Fruit fly (Drosophila melanogaster): ENCODE measurements around the gene CRAT.

CRAT gene

dm6 chr3R:6382733-6383465 is 7.1 kb upstream of the CRAT start, which contains the start of gene gzl:
Gene gzl, plus strand, starts transcription at chr3R:6382914.
- no peak for TF ChIP-seq CG32006 (GFP tag; optimal IDR thresholded peaks at IDR 0.05)
- peak; percentile 13 for TF ChIP-seq Sox14 (GFP tag; optimal IDR thresholded peaks at IDR 0.05)
- peak in 1 of 2 experiments; percentile 46 for TF ChIP-seq ss (GFP tag; optimal IDR thresholded peaks at IDR 0.05)
- peak; percentile 1 for TF ChIP-seq esn (GFP tag; optimal IDR thresholded peaks at IDR 0.05)

dm6 chr3R:6381784-6382183 is 5.9 kb upstream of the CRAT start:
- TF ChIP-seq CG8319 (GFP tag; optimal IDR thresholded peaks at IDR 0.05) = no peak

- TF ChIP-seq Sox14 (GFP tag; optimal IDR thresholded peaks at IDR 0.05) (peak; percentile 10), esn (GFP tag; optimal IDR thresholded peaks at IDR 0.05) (peak; percentile 41), acj6 (GFP tag; optimal IDR thresholded peaks at IDR 0.05) (no peak), CG3032 (tag; optimal IDR thresholded peaks at IDR 0.05) (peak; percentile 22), fkh (GFP tag; optimal IDR thresholded peaks at IDR 0.05) (no peak), cyc (GFP tag; optimal IDR thresholded peaks at IDR 0.05) (peak; percentile 4), pdm3 (GFP tag; optimal IDR thresholded peaks at IDR 0.05) (no peak)
Observed at dm6 chr3R:6380129-6380528, 4.3 kb upstream of the CRAT start, which contains the start of the genes CG1024 and TfIIFalpha. Gene CG1024, minus strand, starts transcription at chr3R:6380328. Gene TfIIFalpha, plus strand, starts transcription at chr3R:6380467.

DNA sequence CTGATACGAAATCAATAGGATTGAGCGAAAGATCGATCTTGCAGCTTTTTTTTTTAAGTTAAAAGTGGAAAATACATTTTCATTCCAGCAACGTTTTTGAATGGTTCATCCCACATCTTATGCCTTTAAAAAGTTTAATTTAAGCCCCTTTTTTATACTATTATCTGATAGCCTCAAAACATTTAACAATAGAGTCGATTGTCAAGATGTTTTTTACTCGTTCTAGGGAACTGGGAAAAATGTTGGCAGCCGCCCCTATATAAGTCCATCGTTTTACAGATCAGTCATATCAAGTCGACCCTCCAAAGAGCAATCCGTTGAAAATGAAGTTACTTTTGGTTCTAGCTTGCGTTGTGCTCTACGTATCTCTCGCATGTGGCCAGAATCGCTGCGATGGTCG is 1.7 kb upstream of the CRAT start, which contains the start of gene CG42537:
CG42537 (plus strand) TSS at position 301 of the 400 bp plus-strand sequence.
- TF ChIP-seq CG6808 (GFP tag; optimal IDR thresholded peaks at IDR 0.05) (no peak), CG3032 (tag; optimal IDR thresholded peaks at IDR 0.05) (no peak), topi (GFP tag; optimal IDR thresholded peaks at IDR 0.05) (no peak)

DNA sequence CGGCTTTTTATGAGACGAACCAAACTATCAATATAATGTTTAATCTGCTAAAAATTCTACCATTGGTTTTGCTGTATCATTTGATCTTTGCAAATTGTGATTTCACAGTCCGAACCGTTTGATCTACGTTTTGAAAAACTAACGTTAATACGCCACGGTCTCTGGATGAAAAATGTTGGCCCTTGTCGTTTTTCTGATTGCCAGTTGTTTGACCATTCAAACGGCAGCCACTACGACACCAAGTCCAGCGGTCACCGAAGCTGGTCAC is 1.6 kb downstream of the CRAT start, which contains the start of gene CG42564:
CG42564 (plus strand) TSS at position 169 of the 268 bp plus-strand sequence.
- TF ChIP-seq dsx (GFP tag; optimal IDR thresholded peaks at IDR 0.05; ENCODE audit: poor library complexity, severe bottlenecking) = no peak
- peak; percentile 33 for TF ChIP-seq esn (GFP tag; optimal IDR thresholded peaks at IDR 0.05)
- TF ChIP-seq CG7368 (GFP tag; optimal IDR thresholded peaks at IDR 0.05) = no peak

DNA sequence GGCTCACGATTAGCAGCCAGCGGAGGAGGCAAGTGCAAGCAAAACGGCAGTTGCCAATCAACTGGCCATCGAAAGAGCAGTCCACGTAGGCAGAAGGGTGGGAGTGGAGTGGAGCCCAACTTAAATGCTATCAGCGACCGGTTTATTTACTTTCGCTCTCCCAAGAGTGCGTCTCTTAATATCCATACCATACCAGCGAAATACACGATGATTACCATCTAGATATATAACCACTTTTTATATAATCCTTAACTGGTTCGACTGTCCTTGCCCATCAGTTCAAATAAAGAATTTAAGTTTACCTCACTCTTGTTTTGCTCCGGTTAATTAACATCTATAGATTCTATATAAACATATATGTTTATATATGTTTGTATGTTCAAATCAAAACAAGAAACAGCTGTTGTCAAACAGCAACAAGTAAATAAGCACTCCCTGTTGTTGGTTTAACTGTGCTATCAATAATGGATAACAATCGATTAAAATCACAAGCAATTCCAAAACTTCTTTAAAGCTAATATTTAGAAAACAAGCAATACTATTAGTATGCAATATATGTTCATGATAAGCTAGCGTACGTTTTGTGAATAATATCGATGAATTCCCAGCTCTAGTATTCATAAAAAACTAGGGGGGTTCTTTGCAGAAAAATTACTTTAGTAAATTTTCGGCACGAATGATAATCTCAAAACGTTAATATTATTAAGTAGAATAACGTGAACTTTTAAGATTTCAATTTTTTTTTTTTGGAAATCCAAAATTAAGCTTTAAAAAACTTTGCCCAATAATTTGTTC is 2.1 kb downstream of the CRAT start:
- TF ChIP-seq CG8119 (GFP tag; IDR thresholded peaks at IDR 0.05) = peak; percentile 60
- no peak for TF ChIP-seq dac (GFP tag; optimal IDR thresholded peaks at IDR 0.05)
- TF ChIP-seq CG8632 (GFP tag; optimal IDR thresholded peaks at IDR 0.05) = no peak
- TF ChIP-seq CG6854 (GFP tag; optimal IDR thresholded peaks at IDR 0.05) = peak; percentile 4
- TF ChIP-seq Sox102F (GFP tag; optimal IDR thresholded peaks at IDR 0.05) = no peak
- peak; percentile 60 for TF ChIP-seq Hr4 (GFP tag; optimal IDR thresholded peaks at IDR 0.05)
- TF ChIP-seq eg (GFP tag; IDR thresholded peaks at IDR 0.05) = peak; percentile 57; the same call in 1 of the 3 replicates
- TF ChIP-seq CG31627 (GFP tag; optimal IDR thresholded peaks at IDR 0.05) = peak; percentile 27
- TF ChIP-seq Eip75B (GFP tag; optimal IDR thresholded peaks at IDR 0.05) = peak; percentile 36
- TF ChIP-seq Smox (GFP tag; optimal IDR thresholded peaks at IDR 0.05) = peak; percentile 46
- TF ChIP-seq Ets96B (tag; optimal IDR thresholded peaks at IDR 0.05) = peak; percentile 18
- no peak for TF ChIP-seq Ets21C (GFP tag; optimal IDR thresholded peaks at IDR 0.05)
- TF ChIP-seq CG8319 (GFP tag; optimal IDR thresholded peaks at IDR 0.05) = no peak
- peak; percentile 14 for TF ChIP-seq CG3032 (tag; optimal IDR thresholded peaks at IDR 0.05)
- no peak for TF ChIP-seq CG32006 (GFP tag; optimal IDR thresholded peaks at IDR 0.05)
- peak; percentile 47 for TF ChIP-seq pdm3 (GFP tag; optimal IDR thresholded peaks at IDR 0.05)
- peak; percentile 77 for TF ChIP-seq Eip78C (GFP tag)
- TF ChIP-seq OdsH (GFP tag; optimal IDR thresholded peaks at IDR 0.05) = peak; percentile 59
- TF ChIP-seq CG11902 (GFP tag; optimal IDR thresholded peaks at IDR 0.05) = no peak
- TF ChIP-seq CG6163 (GFP tag; IDR thresholded peaks at IDR 0.05) = peak; percentile 61; the same call in 1 of the 3 replicates
- TF ChIP-seq net (GFP tag; optimal IDR thresholded peaks at IDR 0.05) = peak; percentile 36
- TF ChIP-seq CG4318 (GFP tag; optimal IDR thresholded peaks at IDR 0.05) = no peak
- peak; percentile 14 for TF ChIP-seq CG6792 (GFP tag; optimal IDR thresholded peaks at IDR 0.05)
- no peak for TF ChIP-seq spab (GFP tag; optimal IDR thresholded peaks at IDR 0.05)
- peak; percentile 92 for TF ChIP-seq fkh (GFP tag; optimal IDR thresholded peaks at IDR 0.05)
- peak; percentile 21 for TF ChIP-seq CG10669 (GFP tag; optimal IDR thresholded peaks at IDR 0.05)
- TF ChIP-seq CG6808 (GFP tag; optimal IDR thresholded peaks at IDR 0.05) = no peak
- no peak for TF ChIP-seq CG9139 (GFP tag; optimal IDR thresholded peaks at IDR 0.05)
- no peak for TF ChIP-seq CG16779 (tag; optimal IDR thresholded peaks at IDR 0.05)
- TF ChIP-seq CG7368 (GFP tag; optimal IDR thresholded peaks at IDR 0.05) = no peak
- peak; percentile 47 for TF ChIP-seq topi (GFP tag; optimal IDR thresholded peaks at IDR 0.05)

Data from whole organism, prepupa.